Worm (Caenorhabditis elegans) whole organism, young adult: ENCODE data around the gene nspg-1.

Source experiments
- B0261.1 ChIP-seq: sonication (generic microtip); optimal IDR thresholded peaks from 2 replicates; lab custom pipeline; 2016; ENCODE audit warnings: mild to moderate bottlenecking, missing genetic modification characterization, moderate library complexity, missing compliant biosample characterization
- B0336.3 ChIP-seq: fragments of 200-800 bp; sonication (Bioruptor generic); IDR thresholded peaks from 2 replicates; pipeline ENCODE4 v1.3.6; 2022; ENCODE audit warnings: missing genetic modification characterization, missing compliant biosample characterization
- C17E4.6 ChIP-seq: fragments of 200-800 bp; sonication (Bioruptor generic); IDR thresholded peaks from 2 replicates; pipeline ENCODE4 v1.3.6; 2022; ENCODE audit warnings: missing genetic modification reagents, missing genetic modification characterization, missing compliant biosample characterization
- F33H1.4 ChIP-seq: fragments of 200-800 bp; sonication (Bioruptor generic); IDR thresholded peaks from 2 replicates; pipeline ENCODE4 v1.3.6; 2022; ENCODE audit warnings: missing genetic modification reagents, missing genetic modification characterization, missing compliant biosample characterization
- F39B2.1 ChIP-seq: fragments of 200-800 bp; sonication (Bioruptor generic); IDR thresholded peaks from 2 replicates; pipeline ENCODE4 v1.3.6; 2022; ENCODE audit warnings: missing genetic modification reagents, missing genetic modification characterization, missing compliant biosample characterization
- F49E8.2 ChIP-seq: sonication (generic microtip); optimal IDR thresholded peaks from 3 replicates; lab custom pipeline; 2017; ENCODE audit warnings: missing genetic modification characterization, mild to moderate bottlenecking, missing compliant biosample characterization, antibody characterized with exemption, moderate library complexity; ENCODE audit not compliant: insufficient read depth
- F52B5.7 ChIP-seq: sonication (generic microtip); optimal IDR thresholded peaks from 2 replicates; lab custom pipeline; 2016; ENCODE audit warnings: mild to moderate bottlenecking, missing genetic modification characterization, missing compliant biosample characterization
- F57A8.1 ChIP-seq: fragments of 200-800 bp; sonication (Bioruptor generic); optimal IDR thresholded peaks from 2 replicates; lab custom pipeline; 2018; ENCODE audit warnings: mild to moderate bottlenecking, missing genetic modification characterization, moderate library complexity, missing compliant biosample characterization
- F57C9.4 ChIP-seq: sonication (generic microtip); optimal IDR thresholded peaks from 2 replicates; lab custom pipeline; 2017; ENCODE audit warnings: mild to moderate bottlenecking, missing genetic modification characterization, missing compliant biosample characterization
- aptf-2 ChIP-seq: fragments of 200-800 bp; sonication (Bioruptor generic); conservative IDR thresholded peaks from 2 replicates; pipeline ENCODE4 v1.3.6; 2022; ENCODE audit warnings: missing genetic modification reagents, missing genetic modification characterization, missing compliant biosample characterization
- atf-7 ChIP-seq: sonication (generic microtip); optimal IDR thresholded peaks from 2 replicates; lab custom pipeline; 2017; ENCODE audit warnings: mild to moderate bottlenecking, missing genetic modification characterization, missing compliant biosample characterization
- cebp-1 ChIP-seq, 2 experiments: fragments of 200-800 bp in 1 of 2; sonication (Bioruptor generic) in 1 of 2; sonication (generic microtip) in 1 of 2; IDR thresholded peaks in 1 of 2; optimal IDR thresholded peaks in 1 of 2; 2 replicates each; pipeline versions ENCODE4 v1.3.6 to Lab custom; 2017 to 2022; ENCODE audit warnings: missing compliant biosample characterization in 2 of 2, missing genetic modification characterization in 2 of 2, mild to moderate bottlenecking in 1 of 2, missing genetic modification reagents in 1 of 2, moderate library complexity in 1 of 2
- cebp-2 ChIP-seq: fragments of 200-800 bp; sonication (Bioruptor generic); IDR thresholded peaks from 2 replicates; pipeline ENCODE4 v1.3.6; 2022; ENCODE audit warnings: missing genetic modification characterization, missing compliant biosample characterization
- die-1 ChIP-seq: sonication (generic microtip); optimal IDR thresholded peaks from 2 replicates; lab custom pipeline; 2016; ENCODE audit warnings: missing genotype, mild to moderate bottlenecking, missing genetic modification characterization, missing compliant biosample characterization
- dox-1 ChIP-seq: fragments of 200-800 bp; sonication (Bioruptor generic); IDR thresholded peaks from 2 replicates; pipeline ENCODE4 v1.3.6; 2022; ENCODE audit warnings: missing genetic modification reagents, missing genetic modification characterization, missing compliant biosample characterization
- dpff-1 ChIP-seq: sonication (generic microtip); optimal IDR thresholded peaks from 2 replicates; lab custom pipeline; 2017; ENCODE audit warnings: mild to moderate bottlenecking, missing genetic modification characterization, missing compliant biosample characterization
- egl-18 ChIP-seq: fragments of 200-800 bp; sonication (Bioruptor generic); IDR thresholded peaks from 2 replicates; pipeline ENCODE4 v1.3.6; 2022; ENCODE audit warnings: missing genetic modification reagents, missing genetic modification characterization, missing compliant biosample characterization
- ekl-4 ChIP-seq: fragments of 200-800 bp; sonication (Bioruptor generic); IDR thresholded peaks from 2 replicates; pipeline ENCODE4 v1.3.6; 2022; ENCODE audit warnings: missing genetic modification reagents, missing genetic modification characterization, missing compliant biosample characterization
- hlh-26 ChIP-seq: fragments of 200-800 bp; sonication (Bioruptor generic); conservative IDR thresholded peaks from 2 replicates; pipeline ENCODE4 v1.3.6; 2022; ENCODE audit warnings: missing genetic modification reagents, missing genetic modification characterization, missing compliant biosample characterization
- hrde-1 ChIP-seq: sonication (generic microtip); optimal IDR thresholded peaks from 2 replicates; lab custom pipeline; 2016; ENCODE audit warnings: missing genetic modification characterization, mild to moderate bottlenecking, missing compliant biosample characterization, moderate library complexity, missing genotype, missing genetic modification reagents, borderline replicate concordance
- hsf-1 ChIP-seq: fragments of 200-800 bp; sonication (Bioruptor generic); IDR thresholded peaks from 2 replicates; pipeline ENCODE4 v1.3.6; 2022; ENCODE audit warnings: missing genetic modification reagents, missing genetic modification characterization, missing compliant biosample characterization
- let-526 ChIP-seq: fragments of 200-800 bp; sonication (Bioruptor generic); IDR thresholded peaks from 2 replicates; pipeline ENCODE4 v1.3.6; 2022; ENCODE audit warnings: missing genetic modification reagents, missing genetic modification characterization, missing compliant biosample characterization
- let-607 ChIP-seq, 2 experiments: fragments of 200-800 bp in 1 of 2; sonication (Bioruptor generic) in 1 of 2; sonication (generic microtip) in 1 of 2; optimal IDR thresholded peaks; 2 replicates each; lab custom pipeline; 2016 to 2018; ENCODE audit warnings: mild to moderate bottlenecking in 2 of 2, missing compliant biosample characterization in 2 of 2, missing genetic modification characterization in 2 of 2, moderate library complexity in 2 of 2, missing genotype in 1 of 2
- lin-35 ChIP-seq, 3 experiments: fragments of 150-350 bp in 2 of 3; sonication (generic microtip) in 1 of 3; optimal IDR thresholded peaks; 2 replicates each; lab custom pipeline; 2014 to 2018; ENCODE audit warnings: missing biosample characterization in 3 of 3, missing genetic modification characterization in 3 of 3, missing genetic modification reagents in 3 of 3
- lir-1 ChIP-seq: fragments of 200-800 bp; sonication (Bioruptor generic); conservative IDR thresholded peaks from 2 replicates; pipeline ENCODE4 v1.3.6; 2022; ENCODE audit warnings: missing genetic modification reagents, missing genetic modification characterization, missing compliant biosample characterization
- lsy-27 ChIP-seq: sonication (generic microtip); optimal IDR thresholded peaks from 2 replicates; lab custom pipeline; 2017; ENCODE audit warnings: missing genetic modification characterization, mild to moderate bottlenecking, missing compliant biosample characterization, antibody characterized with exemption, missing genotype, borderline replicate concordance; ENCODE audit not compliant: insufficient read depth
- madf-10 ChIP-seq: sonication (generic microtip); optimal IDR thresholded peaks from 2 replicates; lab custom pipeline; 2016; ENCODE audit warnings: mild to moderate bottlenecking, missing genetic modification characterization, missing compliant biosample characterization
- madf-6 ChIP-seq: fragments of 200-800 bp; sonication (Bioruptor generic); IDR thresholded peaks from 2 replicates; pipeline ENCODE4 v1.3.6; 2022; ENCODE audit warnings: missing genetic modification reagents, missing genetic modification characterization, missing compliant biosample characterization
- nfyb-1 ChIP-seq: fragments of 200-800 bp; sonication (Bioruptor generic); IDR thresholded peaks from 2 replicates; pipeline ENCODE4 v1.3.6; 2022; ENCODE audit warnings: missing genetic modification reagents, missing genetic modification characterization, missing compliant biosample characterization
- nhr-179 ChIP-seq: sonication (generic microtip); optimal IDR thresholded peaks from 2 replicates; lab custom pipeline; 2016; ENCODE audit warnings: mild to moderate bottlenecking, missing genetic modification characterization, missing compliant biosample characterization
- nhr-80 ChIP-seq: sonication (generic microtip); optimal IDR thresholded peaks from 2 replicates; lab custom pipeline; 2016; ENCODE audit warnings: missing genetic modification characterization, missing compliant biosample characterization
- pbrm-1 ChIP-seq: fragments of 200-800 bp; sonication (Bioruptor generic); IDR thresholded peaks from 2 replicates; pipeline ENCODE4 v1.3.6; 2022; ENCODE audit warnings: missing genetic modification reagents, missing genetic modification characterization, missing compliant biosample characterization
- pha-4 ChIP-seq: fragments of 150-350 bp; sonication (generic microtip); optimal IDR thresholded peaks from 2 replicates; lab custom pipeline; 2014; ENCODE audit warnings: missing biosample characterization, missing genetic modification reagents, missing genetic modification characterization
- sdz-38 ChIP-seq: sonication (generic microtip); optimal IDR thresholded peaks from 2 replicates; lab custom pipeline; 2016; ENCODE audit warnings: missing genotype, missing genetic modification characterization, missing compliant biosample characterization
- sptf-2 ChIP-seq: fragments of 200-800 bp; sonication (Bioruptor generic); optimal IDR thresholded peaks from 2 replicates; lab custom pipeline; 2018; ENCODE audit warnings: mild to moderate bottlenecking, missing genetic modification characterization, missing compliant biosample characterization
- ztf-18 ChIP-seq: sonication (generic microtip); optimal IDR thresholded peaks from 2 replicates; lab custom pipeline; 2016; ENCODE audit warnings: missing genotype, mild to moderate bottlenecking, missing genetic modification characterization, missing compliant biosample characterization

The nspg-1 gene

DNA sequence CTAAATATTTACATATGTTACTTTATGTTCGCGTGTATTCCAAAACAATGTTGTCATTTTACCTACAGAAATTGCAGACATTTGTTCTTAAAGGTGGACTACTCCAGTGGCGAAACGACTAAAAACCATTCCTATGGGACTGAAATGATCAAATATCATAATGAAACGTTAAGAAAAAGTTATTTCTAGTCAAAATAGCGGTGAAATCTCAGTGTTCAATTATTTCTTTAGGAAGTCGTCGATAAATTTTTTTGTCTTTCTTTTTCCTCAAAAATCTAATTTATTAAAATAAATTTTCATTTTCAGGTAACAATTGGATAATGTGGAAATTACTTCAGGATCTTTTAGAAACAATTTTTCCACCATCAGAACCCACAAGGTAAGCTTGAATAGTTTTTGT, 32.5 kb downstream of the nspg-1 start, which contains the start of gene C44H9.4:
TSS of gene C44H9.4 (plus strand) at position 301 of the 400 bp plus-strand sequence.
- TF ChIP-seq sdz-38 (tag; lab: Kevin White, UChicago) (no peak), madf-6 (no peak), C17E4.6 (GFP tag; lab: Robert Waterston, UW) (no peak)

DNA sequence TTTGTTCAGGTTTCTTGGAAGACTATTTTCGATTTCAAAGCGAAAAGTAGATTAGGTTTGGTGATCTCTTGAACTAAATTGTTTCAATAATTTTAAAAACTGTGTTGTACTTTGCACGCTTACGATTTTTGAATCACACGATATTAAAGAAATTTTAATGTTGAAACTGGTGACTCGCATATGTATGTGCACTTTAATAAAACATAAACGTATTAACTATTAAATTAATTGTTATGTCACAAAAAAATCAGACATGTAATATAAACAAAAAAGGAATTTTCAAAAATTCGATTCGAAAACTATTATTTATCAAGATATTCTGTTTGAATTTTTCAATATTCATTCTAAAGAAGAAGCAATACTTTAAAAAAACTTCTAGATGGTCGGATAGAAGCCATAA, 40.7 kb downstream of the nspg-1 start, which contains the start of gene ugt-15:
TSS of gene ugt-15 (plus strand) at position 301 of the 400 bp plus-strand sequence.
- TF ChIP-seq die-1 (tag; lab: Kevin White, UChicago) (no peak), nhr-80 (peak; percentile 18)

DNA sequence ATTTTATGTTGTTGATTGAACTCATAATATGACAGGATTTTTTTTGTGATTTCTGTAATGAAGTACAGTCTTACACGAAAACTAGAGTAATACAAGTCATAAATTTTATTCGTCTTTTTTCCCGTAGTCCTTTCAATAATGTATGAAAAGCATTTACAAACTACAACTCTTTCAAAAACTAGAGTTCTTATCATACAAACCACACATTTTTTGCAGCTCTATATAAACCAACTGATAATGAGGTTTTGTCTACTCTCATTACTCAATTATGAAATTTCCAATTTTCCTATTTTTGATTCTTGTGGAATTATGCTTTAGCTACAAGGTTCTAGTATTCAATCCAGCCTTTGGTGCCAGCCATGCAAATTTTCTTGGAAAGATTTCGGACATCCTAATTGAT, 43.1 kb downstream of the nspg-1 start, which contains the start of gene ugt-16:
TSS of gene ugt-16 (plus strand) at position 248 of the 400 bp plus-strand sequence.
- TF ChIP-seq F57C9.4 (tag; lab: Kevin White, UChicago), result no peak
- TF ChIP-seq F57A8.1, result no peak
- TF ChIP-seq nhr-80, result peak; percentile 51

DNA sequence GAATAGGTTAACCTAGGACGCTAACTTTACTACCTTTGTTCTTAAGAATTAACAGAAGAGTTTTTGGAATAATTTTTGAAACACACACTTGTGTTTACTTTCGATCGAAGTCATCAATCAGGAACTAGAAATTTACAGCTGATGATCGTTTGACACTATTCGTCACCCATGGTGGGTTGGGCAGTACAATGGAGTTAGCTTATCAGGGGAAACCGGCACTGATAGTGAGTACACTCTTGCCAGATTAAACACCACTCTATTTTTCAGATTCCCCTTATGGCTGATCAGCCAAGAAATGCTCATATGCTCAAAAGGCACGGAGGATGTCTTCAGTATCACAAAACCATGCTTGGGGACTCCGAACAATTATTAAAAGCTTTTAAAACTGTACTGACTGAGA, 45.8 kb downstream of the nspg-1 start:
- TF ChIP-seq nhr-80 (peak; percentile 46), B0261.1 (tag; lab: Kevin White, UChicago) (no peak)

DNA sequence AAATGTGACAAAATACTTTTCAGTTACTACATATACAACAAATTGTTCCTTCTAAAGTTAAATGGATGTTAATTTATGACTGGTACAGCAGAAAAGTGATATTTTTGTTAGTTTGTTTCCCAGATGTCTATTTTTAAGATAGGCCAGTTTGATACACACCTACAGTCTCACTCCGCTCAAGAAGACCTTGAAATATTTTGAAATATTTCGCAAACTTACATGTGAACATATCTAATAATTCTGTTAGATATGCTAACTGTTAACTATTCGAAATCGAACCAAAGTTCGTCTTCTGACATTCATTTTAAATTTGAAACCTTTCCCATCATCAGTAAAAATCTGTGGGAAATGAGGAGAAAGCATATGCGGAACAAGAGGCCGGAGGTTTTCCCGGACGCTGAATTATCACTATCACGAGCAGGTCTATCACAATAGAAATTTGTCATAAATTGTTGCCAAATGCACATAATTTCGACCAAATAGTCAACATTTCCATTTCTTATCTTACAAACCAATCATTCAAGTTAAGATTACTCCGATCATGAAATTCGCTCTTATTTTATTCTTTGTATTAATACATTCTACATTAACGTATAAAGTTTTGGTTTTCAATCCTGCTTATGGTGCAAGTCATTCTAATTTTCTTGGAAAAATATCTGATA, 48.0 kb downstream of the nspg-1 start, which contains the start of the genes ZC443.4 and ugt-18:
TSS of gene ZC443.4 (minus strand) at position 95 of the 662 bp plus-strand sequence.
TSS of gene ugt-18 (plus strand) at position 469 of the 662 bp plus-strand sequence.
- TF ChIP-seq nhr-80, result peak; percentile 5
- TF ChIP-seq F49E8.2 (tag; lab: Kevin White, UChicago), result no peak
- TF ChIP-seq aptf-2 (GFP tag; lab: Robert Waterston, UW), result no peak
- no peak for TF ChIP-seq F39B2.1
- TF ChIP-seq hsf-1 (GFP tag; lab: Robert Waterston, UW), result no peak
- TF ChIP-seq, all 124 proteins: peak for 1

DNA sequence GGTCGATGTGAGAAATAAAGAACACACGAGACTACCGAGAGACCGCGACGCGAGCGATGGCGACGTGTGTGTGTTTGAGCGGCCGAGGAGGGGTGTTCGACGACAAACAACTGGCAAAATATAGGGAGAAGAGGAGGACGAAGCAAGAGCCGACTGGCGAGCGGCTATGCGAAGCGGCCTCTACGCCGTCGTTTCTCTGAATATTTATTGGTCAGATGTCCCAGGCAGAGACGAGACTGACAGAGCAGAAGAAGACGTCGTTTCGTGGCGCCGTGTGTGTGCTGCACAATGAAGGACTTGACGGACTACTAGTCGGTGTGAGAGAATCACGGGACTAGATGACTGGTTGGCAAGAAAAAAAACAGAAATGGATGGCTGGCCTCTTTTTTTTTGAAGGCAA, 48.7 kb downstream of the nspg-1 start:
- no peak for TF ChIP-seq die-1 (tag; lab: Kevin White, UChicago)
- TF ChIP-seq lir-1 (GFP tag; lab: Robert Waterston, UW), result no peak
- peak; percentile 57; the same call in 1 of the 2 replicates for TF ChIP-seq pbrm-1 (GFP tag; lab: Robert Waterston, UW)
- no peak for TF ChIP-seq atf-7 (tag; lab: Kevin White, UChicago)
- no peak for TF ChIP-seq lsy-27
- TF ChIP-seq dpff-1 (tag; lab: Kevin White, UChicago), result no peak
- no peak for TF ChIP-seq pha-4 (tag; lab: Kevin White, UChicago)
- no peak for TF ChIP-seq ekl-4 (GFP tag; lab: Robert Waterston, UW)
- peak; percentile 71 for TF ChIP-seq madf-10 (tag; lab: Kevin White, UChicago)
- no peak for TF ChIP-seq nfyb-1 (GFP tag; lab: Robert Waterston, UW)
- TF ChIP-seq lin-35 (GFP tag; optimal IDR thresholded peaks at IDR 0.05; lab: Kevin White, UChicago), result no peak
- no peak for TF ChIP-seq sptf-2 (GFP tag; lab: Kevin White, UChicago)
- TF ChIP-seq madf-6, result no peak
- TF ChIP-seq hrde-1, result no peak
- 0 out of 2 replicates have a peak, but pooled peaks have one; percentile 39 for TF ChIP-seq dox-1
- TF ChIP-seq let-526 (GFP tag; lab: Robert Waterston, UW), result no peak
- no peak for TF ChIP-seq egl-18
- TF ChIP-seq let-607 (tag; optimal IDR thresholded peaks at IDR 0.05; lab: Kevin White, UChicago), result no peak
- no peak for TF ChIP-seq F52B5.7
- TF ChIP-seq nhr-179 (tag; lab: Kevin White, UChicago), result no peak
- TF ChIP-seq cebp-2 (GFP tag; lab: Robert Waterston, UW), result no peak
- TF ChIP-seq B0336.3, result no peak
- TF ChIP-seq ztf-18, result peak; percentile 4
- TF ChIP-seq sdz-38 (tag; lab: Kevin White, UChicago), result no peak
- TF ChIP-seq hlh-26 (GFP tag; lab: Robert Waterston, UW), result no peak
- no peak for TF ChIP-seq F33H1.4
- TF ChIP-seq cebp-1 (GFP tag; IDR thresholded peaks at IDR 0.05; lab: Robert Waterston, UW), result 0 out of 2 replicates have a peak, but pooled peaks have one; percentile 13
- peak; percentile 52 for TF ChIP-seq cebp-1 (tag; optimal IDR thresholded peaks at IDR 0.05; lab: Kevin White, UChicago)
